Fruit fly (Drosophila melanogaster) whole organism, embryonic: ENCODE measurements around the gene CG4968.

Experiments
- Atf-2 ChIP-seq: fragments of 200-800 bp; sonication (Bioruptor generic); optimal IDR thresholded peaks from 2 replicates; lab custom pipeline; 2016; ENCODE audit warnings: missing biosample characterization, missing genetic modification characterization
- BEAF-32 ChIP-seq: fragments of 200-800 bp; sonication (Bioruptor generic); optimal IDR thresholded peaks from 3 replicates; lab custom pipeline; 2017; ENCODE audit warnings: missing biosample characterization, missing genetic modification characterization, mild to moderate bottlenecking, moderate library complexity, missing genetic modification reagents
- Bgb ChIP-seq: fragments of 200-800 bp; sonication (Bioruptor generic); IDR thresholded peaks from 2 replicates; pipeline ENCODE4 v1.3.6; 2022; ENCODE audit warnings: missing biosample characterization, missing genetic modification characterization; ENCODE audit not compliant: partially characterized antibody
- BtbVII ChIP-seq: fragments of 200-800 bp; sonication (Bioruptor generic); optimal IDR thresholded peaks from 3 replicates; lab custom pipeline; 2017; ENCODE audit warnings: missing biosample characterization, mild to moderate bottlenecking, missing genetic modification characterization
- CG11093 ChIP-seq: fragments of 200-800 bp; sonication (Bioruptor generic); IDR thresholded peaks from 3 replicates; pipeline ENCODE4 v1.3.6; 2022; ENCODE audit warnings: missing biosample characterization, missing genetic modification characterization
- CG12071 ChIP-seq: fragments of 200-800 bp; sonication (Bioruptor generic); optimal IDR thresholded peaks from 3 replicates; lab custom pipeline; 2018; ENCODE audit warnings: missing biosample characterization, mild to moderate bottlenecking, missing genetic modification characterization
- CG15601 ChIP-seq: fragments of 200-800 bp; sonication (Bioruptor generic); optimal IDR thresholded peaks from 3 replicates; lab custom pipeline; 2019; ENCODE audit warnings: missing biosample characterization, mild to moderate bottlenecking, missing genetic modification characterization, moderate library complexity
- CG1647 ChIP-seq: fragments of 200-800 bp; sonication (Bioruptor generic); optimal IDR thresholded peaks from 3 replicates; lab custom pipeline; 2016; ENCODE audit warnings: missing biosample characterization, missing genetic modification characterization
- CG16813 ChIP-seq: fragments of 200-800 bp; sonication (Bioruptor generic); IDR thresholded peaks from 3 replicates; pipeline ENCODE4 v1.3.6; 2022; ENCODE audit warnings: missing biosample characterization, missing genetic modification characterization; ENCODE audit not compliant: partially characterized antibody
- CG1832 ChIP-seq: fragments of 200-800 bp; sonication (Bioruptor generic); optimal IDR thresholded peaks from 2 replicates; lab custom pipeline; 2017; ENCODE audit warnings: missing biosample characterization, mild to moderate bottlenecking, missing genetic modification characterization, inconsistent platforms
- CG33557 ChIP-seq: fragments of 200-800 bp; sonication (Bioruptor generic); optimal IDR thresholded peaks from 2 replicates; lab custom pipeline; 2019; ENCODE audit warnings: missing biosample characterization, mild to moderate bottlenecking, missing genetic modification characterization, moderate library complexity
- CG4360 ChIP-seq: fragments of 200-800 bp; sonication (Bioruptor generic); IDR thresholded peaks from 2 replicates; pipeline ENCODE4 v1.3.6; 2022; ENCODE audit warnings: missing biosample characterization, missing genetic modification characterization
- CG5953 ChIP-seq: fragments of 200-800 bp; sonication (Bioruptor generic); IDR thresholded peaks from 2 replicates; pipeline ENCODE4 v1.3.6; 2022; ENCODE audit warnings: missing biosample characterization, missing genetic modification characterization
- CG6765 ChIP-seq: fragments of 200-800 bp; sonication (Bioruptor generic); optimal IDR thresholded peaks from 3 replicates; lab custom pipeline; 2017; ENCODE audit warnings: missing biosample characterization, mild to moderate bottlenecking, missing genetic modification characterization
- CG6813 ChIP-seq: fragments of 200-800 bp; sonication (Bioruptor generic); optimal IDR thresholded peaks from 2 replicates; lab custom pipeline; 2017; ENCODE audit warnings: missing biosample characterization, missing genetic modification characterization, mild to moderate bottlenecking, moderate library complexity, missing genetic modification reagents
- CG8359 ChIP-seq: fragments of 200-800 bp; sonication (Bioruptor generic); optimal IDR thresholded peaks from 2 replicates; lab custom pipeline; 2017; ENCODE audit warnings: missing biosample characterization, mild to moderate bottlenecking, missing genetic modification characterization, borderline replicate concordance
- CG8478 ChIP-seq: fragments of >200 bp; optimal IDR thresholded peaks from 2 replicates; lab custom pipeline; 2018
- CG8924 ChIP-seq: fragments of 200-800 bp; optimal IDR thresholded peaks from 3 replicates; lab custom pipeline; 2019; ENCODE audit warnings: missing biosample characterization, mild to moderate bottlenecking, missing genetic modification characterization, moderate library complexity
- CG9215 ChIP-seq: fragments of 200-800 bp; sonication (Bioruptor generic); IDR thresholded peaks from 2 replicates; pipeline ENCODE4 v1.3.6; 2022; ENCODE audit warnings: missing biosample characterization, missing genetic modification characterization
- Dfd ChIP-seq, 2 experiments: fragments of >200 bp; optimal IDR thresholded peaks; 2 replicates each; lab custom pipeline; 2017; ENCODE audit warnings: missing biosample characterization in 2 of 2, missing genetic modification characterization in 2 of 2
- Ets65A ChIP-seq: fragments of 200-800 bp; sonication (Bioruptor generic); peaks from one replicate; lab custom pipeline; 2016; ENCODE audit warnings: missing biosample characterization, missing genetic modification characterization
- HLHmδ ChIP-seq: fragments of 200-800 bp; sonication (Bioruptor generic); optimal IDR thresholded peaks from 2 replicates; lab custom pipeline; 2018; ENCODE audit warnings: missing biosample characterization, mild to moderate bottlenecking, missing genetic modification characterization, moderate library complexity
- HmgD ChIP-seq: fragments of 200-800 bp; sonication (Bioruptor generic); optimal IDR thresholded peaks from 3 replicates; lab custom pipeline; 2016; ENCODE audit warnings: missing biosample characterization, missing genetic modification characterization
- Hmx ChIP-seq: fragments of 200-800 bp; sonication (Bioruptor generic); optimal IDR thresholded peaks from 2 replicates; lab custom pipeline; 2016; ENCODE audit warnings: missing biosample characterization, missing genetic modification characterization
- Hr51 ChIP-seq, 2 experiments: fragments of 200-800 bp; sonication (Bioruptor generic); optimal IDR thresholded peaks; 2 replicates in 1 of 2; 3 replicates in 1 of 2; lab custom pipeline; 2016 to 2018; ENCODE audit warnings: missing biosample characterization in 2 of 2, missing genetic modification characterization in 2 of 2, mild to moderate bottlenecking in 1 of 2, moderate library complexity in 1 of 2
- Lim3 ChIP-seq: fragments of 200-800 bp; sonication (Bioruptor generic); IDR thresholded peaks from 2 replicates; pipeline ENCODE4 v1.3.6; 2022; ENCODE audit warnings: missing biosample characterization, missing genetic modification characterization
- Max ChIP-seq: fragments of 200-800 bp; sonication (Bioruptor generic); optimal IDR thresholded peaks from 2 replicates; lab custom pipeline; 2016; ENCODE audit warnings: missing biosample characterization, mild to moderate bottlenecking, missing genetic modification characterization
- NK7.1 ChIP-seq: fragments of 200-800 bp; sonication (Bioruptor generic); optimal IDR thresholded peaks from 3 replicates; lab custom pipeline; 2016; ENCODE audit warnings: missing biosample characterization, missing genetic modification characterization
- Poxn ChIP-seq: fragments of 200-800 bp; sonication (Bioruptor generic); IDR thresholded peaks from 2 replicates; pipeline ENCODE4 v1.3.6; 2022; ENCODE audit warnings: missing biosample characterization, missing genetic modification characterization
- al ChIP-seq: fragments of 200-800 bp; sonication (Bioruptor generic); IDR thresholded peaks from 2 replicates; pipeline ENCODE4 v1.3.6; 2022; ENCODE audit warnings: missing biosample characterization, missing genetic modification characterization
- ash1 ChIP-seq: fragments of 200-800 bp; sonication (Bioruptor generic); optimal IDR thresholded peaks from 2 replicates; lab custom pipeline; 2018; ENCODE audit warnings: missing biosample characterization, mild to moderate bottlenecking, missing genetic modification characterization
- ato ChIP-seq: fragments of 200-800 bp; sonication (Bioruptor generic); IDR thresholded peaks from 2 replicates; pipeline ENCODE4 v1.3.6; 2022; ENCODE audit warnings: missing biosample characterization, missing genetic modification characterization; ENCODE audit not compliant: partially characterized antibody
- btn ChIP-seq: fragments of 200-800 bp; sonication (Bioruptor generic); optimal IDR thresholded peaks from 2 replicates; lab custom pipeline; 2016; ENCODE audit warnings: missing biosample characterization, missing genetic modification characterization
- cato ChIP-seq: fragments of 200-800 bp; sonication (Bioruptor generic); optimal IDR thresholded peaks from 2 replicates; lab custom pipeline; 2016; ENCODE audit warnings: missing biosample characterization, missing genetic modification characterization, borderline replicate concordance
- ci ChIP-seq: fragments of 200-800 bp; sonication (Bioruptor generic); IDR thresholded peaks from 3 replicates; pipeline ENCODE4 v1.3.6; 2022; ENCODE audit warnings: missing biosample characterization, missing genetic modification characterization
- disco-r ChIP-seq: fragments of 200-800 bp; sonication (Bioruptor generic); optimal IDR thresholded peaks from 2 replicates; lab custom pipeline; 2016; ENCODE audit warnings: missing biosample characterization, missing genetic modification characterization
- hkb ChIP-seq, 2 experiments: fragments of 200-800 bp in 1 of 2; fragments of >200 bp in 1 of 2; sonication (Bioruptor generic) in 1 of 2; IDR thresholded peaks in 1 of 2; optimal IDR thresholded peaks in 1 of 2; 2 replicates each; pipeline versions ENCODE4 v1.3.6 to Lab custom; 2017 to 2022; ENCODE audit warnings: missing biosample characterization in 1 of 2, missing genetic modification characterization in 1 of 2
- hth ChIP-seq: fragments of >200 bp; optimal IDR thresholded peaks from 2 replicates; lab custom pipeline; 2017; ENCODE audit warnings: inconsistent platforms
- jigr1 ChIP-seq: fragments of 200-800 bp; sonication (Bioruptor generic); IDR thresholded peaks from 3 replicates; pipeline ENCODE4 v1.3.6; 2022; ENCODE audit warnings: missing biosample characterization, missing genetic modification characterization
- jing ChIP-seq: fragments of 200-800 bp; sonication (Bioruptor generic); optimal IDR thresholded peaks from 2 replicates; lab custom pipeline; 2018; ENCODE audit warnings: missing biosample characterization, mild to moderate bottlenecking, missing genetic modification characterization
- lmd ChIP-seq: fragments of 200-800 bp; sonication (Bioruptor generic); IDR thresholded peaks from 2 replicates; pipeline ENCODE4 v1.3.6; 2022; ENCODE audit warnings: missing biosample characterization, missing genetic modification characterization
- pros ChIP-seq: fragments of 200-800 bp; sonication (Bioruptor generic); optimal IDR thresholded peaks from 3 replicates; lab custom pipeline; 2019; ENCODE audit warnings: missing biosample characterization, mild to moderate bottlenecking, missing genetic modification characterization, moderate library complexity
- psq ChIP-seq: fragments of 200-800 bp; sonication (Bioruptor generic); optimal IDR thresholded peaks from 2 replicates; lab custom pipeline; 2017; ENCODE audit warnings: missing biosample characterization, missing genetic modification characterization
- pum ChIP-seq: fragments of 200-800 bp; sonication (Bioruptor generic); optimal IDR thresholded peaks from 2 replicates; lab custom pipeline; 2016; ENCODE audit warnings: missing biosample characterization, missing genetic modification characterization
- sc ChIP-seq, 3 experiments: fragments of >200 bp in 2 of 3; fragments of 200-800 bp in 1 of 3; sonication (Bioruptor generic) in 1 of 3; optimal IDR thresholded peaks; 2 replicates in 2 of 3; 3 replicates in 1 of 3; lab custom pipeline; 2017; ENCODE audit warnings: mild to moderate bottlenecking in 1 of 3, missing biosample characterization in 1 of 3, missing genetic modification characterization in 1 of 3, missing genetic modification reagents in 1 of 3
- shn ChIP-seq: fragments of 200-800 bp; sonication (Bioruptor generic); optimal IDR thresholded peaks from 3 replicates; lab custom pipeline; 2016; ENCODE audit warnings: missing biosample characterization, missing genetic modification characterization
- slbo ChIP-seq: fragments of 200-800 bp; sonication (Bioruptor generic); IDR thresholded peaks from 2 replicates; pipeline ENCODE4 v1.3.6; 2022; ENCODE audit warnings: missing biosample characterization, missing genetic modification characterization
- sr ChIP-seq: fragments of 200-800 bp; sonication (Bioruptor generic); IDR thresholded peaks from 3 replicates; pipeline ENCODE4 v1.3.6; 2022; ENCODE audit warnings: missing biosample characterization, missing genetic modification characterization
- usp ChIP-seq: fragments of >200 bp; optimal IDR thresholded peaks from 2 replicates; lab custom pipeline; 2017; ENCODE audit warnings: missing biosample characterization, missing genetic modification characterization
- vnd ChIP-seq: fragments of 200-800 bp; sonication (Bioruptor generic); IDR thresholded peaks from 3 replicates; pipeline ENCODE4 v1.3.6; 2022; ENCODE audit warnings: missing biosample characterization, missing genetic modification characterization; ENCODE audit not compliant: partially characterized antibody
- yki ChIP-seq: fragments of >200 bp; optimal IDR thresholded peaks from 3 replicates; lab custom pipeline; 2018

Gene CG4968

DNA sequence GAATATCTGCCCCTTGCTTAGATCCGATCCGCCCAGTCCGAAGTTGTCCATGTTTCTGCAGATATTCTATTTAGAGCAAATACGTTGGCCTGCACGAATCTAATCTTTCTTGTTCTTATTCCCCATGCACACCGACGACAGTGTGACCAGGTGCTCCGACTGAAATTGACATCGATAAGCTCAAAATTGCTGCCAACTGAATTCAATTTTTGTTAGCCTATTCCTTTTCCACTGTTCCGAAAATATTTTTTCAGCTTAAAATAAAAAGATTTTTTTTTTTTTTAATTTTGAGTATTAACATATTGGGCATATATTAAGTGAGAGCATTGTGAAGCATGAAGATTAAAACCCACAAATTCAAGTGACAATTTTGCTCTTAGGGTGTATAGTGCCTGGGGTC is 2.9 kb upstream of the CG4968 start, which contains the start of gene nmd (continued):
- TF ChIP-seq ato (GFP tag; lab: Robert Waterston, UW) = no peak
- TF ChIP-seq hkb (optimal IDR thresholded peaks at IDR 0.05; lab: Kevin White, UChicago) = no peak
- TF ChIP-seq hkb (GFP tag; IDR thresholded peaks at IDR 0.05; lab: Robert Waterston, UW) = no peak
- TF ChIP-seq jing = no peak
- no peak for TF ChIP-seq CG8924
- TF ChIP-seq Hmx = no peak
- TF ChIP-seq CG15601 (tag; lab: Kevin White, UChicago) = peak; percentile 23
- TF ChIP-seq CG1832 = no peak
- TF ChIP-seq usp (GFP tag; lab: Kevin White, UChicago) = no peak
- no peak for TF ChIP-seq CG8359
- peak; percentile 50; the same call in 1 of the 3 replicates for TF ChIP-seq CG16813 (GFP tag; lab: Robert Waterston, UW)
- TF ChIP-seq CG33557 = no peak
- no peak for TF ChIP-seq CG4360 (GFP tag; lab: Robert Waterston, UW)
- TF ChIP-seq ash1 (GFP tag; lab: Kevin White, UChicago) = no peak
- TF ChIP-seq Dfd (GFP tag; optimal IDR thresholded peaks at IDR 0.05; lab: Kevin White, UChicago) = no peak
- no peak for TF ChIP-seq btn (GFP tag; lab: Kevin White, UChicago)
- TF ChIP-seq Hr51 (GFP tag; optimal IDR thresholded peaks at IDR 0.05; lab: Kevin White, UChicago) = peak in 1 of 2 experiments; percentile 24
- TF ChIP-seq shn (GFP tag; lab: Kevin White, UChicago) = no peak
- TF ChIP-seq cato (GFP tag; lab: Kevin White, UChicago) = no peak
- peak; percentile 60 for TF ChIP-seq Ets65A
- no peak for TF ChIP-seq pros
- TF ChIP-seq psq (GFP tag; lab: Kevin White, UChicago) = no peak
- TF ChIP-seq Lim3 (GFP tag; lab: Robert Waterston, UW) = no peak
- no peak for TF ChIP-seq NK7.1 (GFP tag; lab: Kevin White, UChicago)
- TF ChIP-seq CG5953 = no peak
- no peak for TF ChIP-seq CG9215 (GFP tag; lab: Robert Waterston, UW)
- TF ChIP-seq pum = no peak
- no peak for TF ChIP-seq sr
- TF ChIP-seq CG1647 = no peak
- peak; percentile 53; the same call in 1 of the 2 replicates for TF ChIP-seq Bgb
- peak; percentile 34 for TF ChIP-seq HmgD (GFP tag; lab: Kevin White, UChicago)
- no peak for TF ChIP-seq CG12071
- TF ChIP-seq disco-r (GFP tag; lab: Kevin White, UChicago) = no peak
- TF ChIP-seq vnd (GFP tag; lab: Robert Waterston, UW) = no peak
- TF ChIP-seq slbo (GFP tag; lab: Robert Waterston, UW) = peak; percentile 35; the same call in 1 of the 2 replicates
- TF ChIP-seq Max = peak; percentile 51
- TF ChIP-seq CG6813 = no peak
- TF ChIP-seq HLHmδ = no peak
- TF ChIP-seq Poxn (GFP tag; lab: Robert Waterston, UW) = no peak
- TF ChIP-seq hth = no peak
- no peak for TF ChIP-seq CG6765 (GFP tag; lab: Kevin White, UChicago)
- no peak for TF ChIP-seq ci (GFP tag; lab: Robert Waterston, UW)
- TF ChIP-seq CG8478 (lab: Kevin White, UChicago) = no peak
- no peak for TF ChIP-seq al (GFP tag; lab: Robert Waterston, UW)
- no peak for TF ChIP-seq BtbVII
- no peak for TF ChIP-seq yki (lab: Kevin White, UChicago)
- TF ChIP-seq sc (optimal IDR thresholded peaks at IDR 0.05; lab: Kevin White, UChicago) = no peak
- TF ChIP-seq sc (GFP tag; optimal IDR thresholded peaks at IDR 0.05; lab: Kevin White, UChicago) = no peak
- no peak for TF ChIP-seq Atf-2 (GFP tag; lab: Kevin White, UChicago)
- TF ChIP-seq jigr1 (GFP tag; lab: Robert Waterston, UW) = no peak; the same call in 2 of the 3 replicates
- TF ChIP-seq CG11093 (GFP tag; lab: Robert Waterston, UW) = no peak
- TF ChIP-seq BEAF-32 (GFP tag; lab: Kevin White, UChicago) = peak; percentile 41
- no peak for TF ChIP-seq lmd (GFP tag; lab: Robert Waterston, UW)
